Worm (Caenorhabditis elegans) whole organism, L1 larva: ENCODE data around the gene txt-1.

Experiments
- C04F5.9 ChIP-seq: sonication (generic microtip); optimal IDR thresholded peaks from 2 replicates; lab custom pipeline; 2016; ENCODE audit warnings: missing genetic modification characterization, missing compliant biosample characterization
- C34B4.2 ChIP-seq: sonication (generic microtip); optimal IDR thresholded peaks from 2 replicates; lab custom pipeline; 2017; ENCODE audit warnings: mild to moderate bottlenecking, missing genetic modification characterization, missing compliant biosample characterization
- F16B12.6 ChIP-seq: fragments of 150-350 bp; optimal IDR thresholded peaks from 2 replicates; lab custom pipeline; 2014; ENCODE audit warnings: missing biosample characterization, missing genetic modification characterization
- alr-1 ChIP-seq: fragments of 200-800 bp; sonication (Bioruptor generic); optimal IDR thresholded peaks from 2 replicates; lab custom pipeline; 2018; ENCODE audit warnings: borderline replicate concordance, mild to moderate bottlenecking, missing genetic modification characterization, missing compliant biosample characterization
- aly-2 ChIP-seq: fragments of 150-350 bp; optimal IDR thresholded peaks from 2 replicates; lab custom pipeline; 2014; ENCODE audit warnings: missing biosample characterization, missing genetic modification characterization
- blmp-1 ChIP-seq: fragments of 150-350 bp; optimal IDR thresholded peaks from 2 replicates; lab custom pipeline; 2014; ENCODE audit warnings: missing biosample characterization, missing genetic modification characterization
- ceh-82 ChIP-seq, 3 experiments: fragments of 150-350 bp in 1 of 3; sonication (generic microtip) in 2 of 3; optimal IDR thresholded peaks; 2 replicates each; lab custom pipeline; 2014 to 2017; ENCODE audit warnings: missing biosample characterization in 3 of 3, missing genetic modification characterization in 3 of 3
- ceh-90 ChIP-seq: sonication (generic microtip); optimal IDR thresholded peaks from 2 replicates; lab custom pipeline; 2016; ENCODE audit warnings: missing genetic modification characterization, missing compliant biosample characterization
- ces-1 ChIP-seq: fragments of 150-350 bp; optimal IDR thresholded peaks from 2 replicates; lab custom pipeline; 2014; ENCODE audit warnings: missing biosample characterization, missing genetic modification reagents, missing genetic modification characterization
- dpl-1 ChIP-seq, 3 experiments: fragments of 150-350 bp in 2 of 3; sonication (generic microtip) in 1 of 3; optimal IDR thresholded peaks; 2 replicates each; lab custom pipeline; 2014 to 2017; ENCODE audit warnings: missing biosample characterization in 3 of 3, missing genetic modification characterization in 3 of 3, missing genetic modification reagents in 3 of 3
- efl-1 ChIP-seq, 4 experiments: fragments of 150-350 bp; optimal IDR thresholded peaks in 3 of 4; peaks in 1 of 4; 1 replicate in 1 of 4; 2 replicates in 3 of 4; lab custom pipeline; 2014; ENCODE audit warnings: missing biosample characterization in 2 of 4, missing genetic modification characterization in 2 of 4, missing genetic modification reagents in 2 of 4
- egl-13 ChIP-seq: sonication (generic microtip); optimal IDR thresholded peaks from 2 replicates; lab custom pipeline; 2016; ENCODE audit warnings: missing genotype, missing genetic modification reagents, missing genetic modification characterization, missing compliant biosample characterization
- egl-27 ChIP-seq, 2 experiments: fragments of 150-350 bp in 1 of 2; sonication (generic microtip); optimal IDR thresholded peaks; 3 replicates each; lab custom pipeline; 2017 to 2018; ENCODE audit warnings: missing biosample characterization in 2 of 2, missing genetic modification characterization in 2 of 2, missing genetic modification reagents in 2 of 2
- elt-3 ChIP-seq, 6 experiments: fragments of 150-350 bp in 1 of 6; sonication (generic microtip); optimal IDR thresholded peaks; 2 replicates each; lab custom pipeline; 2017 to 2018; ENCODE audit warnings: missing biosample characterization in 6 of 6, missing genetic modification characterization in 6 of 6, inconsistent platforms in 1 of 6
- fkh-10 ChIP-seq: sonication (generic microtip); optimal IDR thresholded peaks from 2 replicates; lab custom pipeline; 2017; ENCODE audit warnings: missing biosample characterization, missing genetic modification reagents, missing genetic modification characterization
- hlh-4 ChIP-seq: sonication (generic microtip); optimal IDR thresholded peaks from 2 replicates; lab custom pipeline; 2016; ENCODE audit warnings: mild to moderate bottlenecking, missing genetic modification characterization, missing compliant biosample characterization
- irx-1 ChIP-seq: sonication (generic microtip); optimal IDR thresholded peaks from 2 replicates; lab custom pipeline; 2016; ENCODE audit warnings: missing genetic modification characterization, missing compliant biosample characterization
- isw-1 ChIP-seq: fragments of 200-800 bp; sonication (Bioruptor generic); IDR thresholded peaks from 2 replicates; pipeline ENCODE4 v1.3.6; 2022; ENCODE audit warnings: missing genetic modification characterization, missing compliant biosample characterization
- lin-14 ChIP-seq: fragments of 200-800 bp; sonication (Bioruptor generic); optimal IDR thresholded peaks from 2 replicates; lab custom pipeline; 2018; ENCODE audit warnings: mild to moderate bottlenecking, missing genetic modification characterization, moderate library complexity, missing compliant biosample characterization
- lin-35 ChIP-seq, 2 experiments: fragments of 150-350 bp; optimal IDR thresholded peaks; 2 replicates each; lab custom pipeline; 2014; ENCODE audit warnings: missing biosample characterization in 2 of 2, missing genetic modification characterization in 2 of 2, missing genetic modification reagents in 2 of 2
- lir-3 ChIP-seq: sonication (generic microtip); optimal IDR thresholded peaks from 2 replicates; lab custom pipeline; 2016; ENCODE audit warnings: mild to moderate bottlenecking, missing genetic modification characterization, moderate library complexity, missing compliant biosample characterization; ENCODE audit not compliant: poor library complexity
- mep-1 ChIP-seq: fragments of 150-350 bp; optimal IDR thresholded peaks from 2 replicates; lab custom pipeline; 2014; ENCODE audit warnings: missing biosample characterization, missing genetic modification characterization
- nhr-11 ChIP-seq: fragments of 150-350 bp; optimal IDR thresholded peaks from 2 replicates; lab custom pipeline; 2014; ENCODE audit warnings: missing biosample characterization, missing genetic modification characterization
- nhr-19 ChIP-seq: fragments of 200-800 bp; sonication (Bioruptor generic); conservative IDR thresholded peaks from 2 replicates; pipeline ENCODE4 v1.3.6; 2022; ENCODE audit warnings: missing genetic modification characterization, missing compliant biosample characterization
- nhr-20 ChIP-seq: sonication (generic microtip); optimal IDR thresholded peaks from 2 replicates; lab custom pipeline; 2016; ENCODE audit warnings: mild to moderate bottlenecking, missing genetic modification characterization, missing compliant biosample characterization
- nhr-237 ChIP-seq: fragments of 150-350 bp; optimal IDR thresholded peaks from 2 replicates; lab custom pipeline; 2014; ENCODE audit warnings: missing biosample characterization, missing genetic modification characterization
- nhr-28 ChIP-seq: fragments of 150-350 bp; optimal IDR thresholded peaks from 2 replicates; lab custom pipeline; 2014; ENCODE audit warnings: missing biosample characterization, missing genetic modification characterization
- nhr-47 ChIP-seq: sonication (generic microtip); optimal IDR thresholded peaks from 2 replicates; lab custom pipeline; 2016; ENCODE audit warnings: mild to moderate bottlenecking, missing genetic modification characterization, moderate library complexity, missing compliant biosample characterization
- nhr-71 ChIP-seq: sonication (generic microtip); optimal IDR thresholded peaks from 2 replicates; lab custom pipeline; 2016; ENCODE audit warnings: mild to moderate bottlenecking, missing genetic modification characterization, moderate library complexity, missing compliant biosample characterization
- nhr-85 ChIP-seq: sonication (generic microtip); peaks from one replicate; lab custom pipeline; 2016; ENCODE audit warnings: missing genetic modification characterization, inconsistent platforms, missing compliant biosample characterization
- pag-3 ChIP-seq: sonication (generic microtip); optimal IDR thresholded peaks from 2 replicates; lab custom pipeline; 2017; ENCODE audit warnings: missing genetic modification characterization, mild to moderate bottlenecking, missing compliant biosample characterization, antibody characterized with exemption, borderline replicate concordance; ENCODE audit not compliant: insufficient read depth
- pax-3 ChIP-seq: fragments of 200-800 bp; sonication (Bioruptor generic); optimal IDR thresholded peaks from 2 replicates; lab custom pipeline; 2018; ENCODE audit warnings: mild to moderate bottlenecking, missing genetic modification characterization, moderate library complexity, missing compliant biosample characterization
- pqm-1 ChIP-seq: sonication (generic microtip); optimal IDR thresholded peaks from 3 replicates; lab custom pipeline; 2017; ENCODE audit warnings: missing biosample characterization, missing genetic modification characterization
- skn-1 ChIP-seq: fragments of 150-350 bp; optimal IDR thresholded peaks from 2 replicates; lab custom pipeline; 2014; ENCODE audit warnings: missing biosample characterization, missing genetic modification characterization
- snpc-4 ChIP-seq: fragments of 150-350 bp; optimal IDR thresholded peaks from 2 replicates; lab custom pipeline; 2014; ENCODE audit warnings: missing biosample characterization, missing genetic modification characterization
- snu-23 ChIP-seq: sonication (generic microtip); optimal IDR thresholded peaks from 2 replicates; lab custom pipeline; 2016; ENCODE audit warnings: missing genetic modification characterization, missing compliant biosample characterization
- swsn-7 ChIP-seq: sonication (generic microtip); optimal IDR thresholded peaks from 2 replicates; lab custom pipeline; 2016; ENCODE audit warnings: missing genetic modification characterization, missing compliant biosample characterization
- xbp-1 ChIP-seq: sonication (generic microtip); optimal IDR thresholded peaks from 2 replicates; lab custom pipeline; 2016; ENCODE audit warnings: missing genetic modification characterization, missing compliant biosample characterization

Gene txt-1

DNA sequence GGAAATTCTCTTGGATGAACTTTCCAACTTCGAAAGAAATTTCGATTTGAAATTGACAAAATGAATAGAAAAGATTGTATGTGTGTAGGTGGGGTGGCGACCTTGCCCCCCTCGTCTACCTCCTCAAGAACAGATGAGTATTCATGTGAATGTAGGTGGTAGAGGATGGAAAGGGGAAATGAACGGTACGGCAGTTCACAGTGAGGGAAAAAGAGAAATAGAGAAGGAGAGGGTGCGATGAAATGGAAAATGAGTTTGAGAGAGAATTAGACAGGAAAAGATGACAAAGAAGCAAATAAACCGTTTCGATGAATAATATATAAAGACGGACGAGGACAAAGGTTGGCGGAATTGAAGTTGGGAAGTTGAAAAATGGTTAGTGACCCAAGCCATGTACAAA, 16.0 kb downstream of the txt-1 start:
- TF ChIP-seq blmp-1 (tag; lab: Kevin White, UChicago) (peak; percentile 83), lin-35 (GFP tag; optimal IDR thresholded peaks at IDR 0.05; lab: Kevin White, UChicago) (peak; percentile 1 to 53), nhr-71 (tag; lab: Kevin White, UChicago) (peak; percentile 29), lin-14 (peak; percentile 89), aly-2 (tag; lab: Kevin White, UChicago) (no peak), C34B4.2 (tag; lab: Kevin White, UChicago) (no peak), C04F5.9 (tag; lab: Kevin White, UChicago) (no peak), efl-1 (optimal IDR thresholded peaks at IDR 0.05; lab: Kevin White, UChicago) (peak; percentile 29 to 32), efl-1 (GFP tag; optimal IDR thresholded peaks at IDR 0.05 in 1 of 2; lab: Kevin White, UChicago) (peak in 1 of 2 experiments; percentile 75), skn-1 (peak; percentile 75), nhr-20 (peak; percentile 43), swsn-7 (peak; percentile 1), pqm-1 (no peak), elt-3 (tag; optimal IDR thresholded peaks at IDR 0.05; lab: Kevin White, UChicago) (no peak), egl-27 (tag; optimal IDR thresholded peaks at IDR 0.05; lab: Kevin White, UChicago) (no peak), fkh-10 (GFP tag; lab: Kevin White, UChicago) (no peak), nhr-85 (tag; lab: Kevin White, UChicago) (peak; percentile 89), nhr-47 (tag; lab: Kevin White, UChicago) (no peak), snu-23 (GFP tag; lab: Kevin White, UChicago) (peak; percentile 52)

DNA sequence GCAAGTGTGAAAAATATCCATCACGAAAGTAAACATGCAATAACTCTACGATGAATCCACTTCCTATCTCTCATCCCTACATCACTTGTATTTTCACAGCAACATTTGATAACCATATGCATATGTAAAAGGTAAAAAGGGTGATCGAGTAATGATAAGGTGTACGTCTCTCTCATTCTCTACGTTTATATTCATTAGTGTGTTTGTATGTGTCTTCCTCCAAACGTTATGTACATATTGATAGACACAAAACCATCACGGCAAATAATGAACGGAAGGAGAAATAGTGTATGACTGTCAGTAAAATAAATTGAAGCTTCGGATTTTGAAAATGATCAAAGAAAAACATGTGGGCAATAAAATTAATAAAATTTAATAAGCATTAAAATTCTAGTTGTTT, 16.5 kb downstream of the txt-1 start:
- TF ChIP-seq nhr-237 (tag; lab: Kevin White, UChicago) (no peak), ces-1 (GFP tag; lab: Kevin White, UChicago) (no peak), nhr-11 (tag; lab: Kevin White, UChicago) (no peak), pqm-1 (no peak), dpl-1 (GFP tag; optimal IDR thresholded peaks at IDR 0.05; lab: Kevin White, UChicago) (no peak), nhr-20 (no peak), alr-1 (tag; lab: Kevin White, UChicago) (no peak), C04F5.9 (tag; lab: Kevin White, UChicago) (no peak), xbp-1 (tag; lab: Kevin White, UChicago) (no peak), nhr-19 (GFP tag; lab: Robert Waterston, UW) (no peak), isw-1 (GFP tag; lab: Robert Waterston, UW) (no peak), irx-1 (tag; lab: Kevin White, UChicago) (no peak), ceh-82 (tag; optimal IDR thresholded peaks at IDR 0.05; lab: Kevin White, UChicago) (no peak), mep-1 (tag; lab: Kevin White, UChicago) (no peak), nhr-28 (no peak), C34B4.2 (tag; lab: Kevin White, UChicago) (no peak)

DNA sequence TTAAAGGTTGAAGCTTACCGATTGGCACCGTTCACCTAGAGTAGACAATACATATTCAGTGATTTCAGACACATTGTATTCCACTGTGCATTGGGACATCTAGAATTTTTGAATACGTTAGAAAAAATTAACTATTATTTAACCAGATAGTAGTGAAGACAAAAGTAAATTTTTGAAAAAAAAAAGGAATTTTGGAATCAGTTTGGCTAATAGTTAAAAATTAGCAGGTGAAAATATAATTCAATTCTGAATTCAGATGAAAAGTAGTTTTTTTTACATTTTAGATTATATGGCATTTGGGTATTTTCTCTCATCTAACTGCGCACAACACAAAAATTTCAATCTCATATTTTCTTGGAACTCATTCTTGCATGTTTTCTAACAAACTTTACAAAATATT, 18.9 kb downstream of the txt-1 start, which contains the start of gene nmur-2:
Gene nmur-2, minus strand, starts transcription at position 101 of the 400 bp plus-strand sequence.
- peak; percentile 0 for TF ChIP-seq hlh-4 (tag; lab: Kevin White, UChicago)
- no peak for TF ChIP-seq lir-3

DNA sequence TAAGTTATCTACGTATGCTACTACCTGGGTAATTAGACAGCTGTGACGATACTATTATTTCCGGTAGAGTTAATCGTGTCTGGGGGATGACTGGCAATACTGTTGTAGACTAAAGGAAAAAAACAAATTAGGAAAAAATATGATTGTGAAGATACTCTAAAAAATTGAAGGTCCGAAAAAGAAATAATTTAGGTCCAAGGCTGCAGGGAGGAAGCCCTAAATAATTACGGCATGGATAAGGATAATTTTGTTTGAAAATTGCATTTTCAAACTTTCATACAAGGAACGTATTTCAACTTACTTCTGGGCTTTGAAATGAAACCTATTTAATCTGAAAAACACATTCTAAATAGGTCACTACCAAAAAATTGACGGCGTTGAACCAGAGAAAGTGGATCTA, 22.9 kb downstream of the txt-1 start, which contains the start of gene srd-3:
Gene srd-3, minus strand, starts transcription at position 101 of the 400 bp plus-strand sequence.
- TF ChIP-seq ceh-90 (tag; lab: Kevin White, UChicago) = no peak
- no peak for TF ChIP-seq irx-1 (tag; lab: Kevin White, UChicago)
- TF ChIP-seq efl-1 (optimal IDR thresholded peaks at IDR 0.05; lab: Kevin White, UChicago) = no peak
- TF ChIP-seq efl-1 (GFP tag; optimal IDR thresholded peaks at IDR 0.05 in 1 of 2; lab: Kevin White, UChicago) = no peak
- TF ChIP-seq nhr-11 (tag; lab: Kevin White, UChicago) = no peak
- TF ChIP-seq pax-3 (tag; lab: Kevin White, UChicago) = no peak
- TF ChIP-seq egl-13 (tag; lab: Kevin White, UChicago) = no peak
- TF ChIP-seq F16B12.6 (tag; lab: Kevin White, UChicago) = no peak
- no peak for TF ChIP-seq snpc-4 (tag; lab: Kevin White, UChicago)
- no peak for TF ChIP-seq blmp-1 (tag; lab: Kevin White, UChicago)
- no peak for TF ChIP-seq pag-3
- TF ChIP-seq, all 84 proteins: peak for 0
